Worm (Caenorhabditis elegans) whole organism, midembryonic: ENCODE results near the gene M176.11.
"Not testable (repeated sequence)": the region's sequence is repeated elsewhere in the genome, so short reads cannot be mapped to it uniquely, and the experiment has no call there.

Experiments
- T22C8.4 ChIP-seq: fragments of 200-800 bp; sonication (Bioruptor generic); IDR thresholded peaks from 2 replicates; pipeline ENCODE4 v1.3.6; 2022; ENCODE audit warnings: missing genetic modification characterization, missing compliant biosample characterization
- cog-1 ChIP-seq: sonication (generic microtip); optimal IDR thresholded peaks from 2 replicates; lab custom pipeline; 2016; ENCODE audit warnings: missing genetic modification characterization, missing compliant biosample characterization
- flt-1 ChIP-seq: fragments of 200-800 bp; sonication (Bioruptor generic); IDR thresholded peaks from 2 replicates; pipeline ENCODE4 v1.3.6; 2022; ENCODE audit warnings: missing genetic modification characterization, missing compliant biosample characterization
- klf-2 ChIP-seq: fragments of 200-800 bp; sonication (Bioruptor generic); conservative IDR thresholded peaks from 2 replicates; pipeline ENCODE4 v1.3.6; 2022; ENCODE audit warnings: missing genetic modification reagents, missing genetic modification characterization, missing compliant biosample characterization
- med-1 ChIP-seq: sonication (generic microtip); optimal IDR thresholded peaks from 2 replicates; lab custom pipeline; 2017; ENCODE audit warnings: missing genetic modification characterization, mild to moderate bottlenecking, missing compliant biosample characterization, antibody characterized with exemption, missing genetic modification reagents; ENCODE audit not compliant: insufficient read depth
- ref-1 ChIP-seq: fragments of 200-800 bp; sonication (Bioruptor generic); conservative IDR thresholded peaks from 2 replicates; pipeline ENCODE4 v1.3.6; 2022; ENCODE audit warnings: missing genetic modification reagents, missing genetic modification characterization, missing compliant biosample characterization
- tab-1 ChIP-seq: fragments of 200-800 bp; sonication (Bioruptor generic); IDR thresholded peaks from 2 replicates; pipeline ENCODE4 v1.3.6; 2022; ENCODE audit warnings: missing genetic modification characterization, missing compliant biosample characterization
- ztf-23 ChIP-seq: fragments of 200-800 bp; sonication (Bioruptor generic); IDR thresholded peaks from 2 replicates; pipeline ENCODE4 v1.3.6; 2022; ENCODE audit warnings: missing genetic modification reagents, missing genetic modification characterization, missing compliant biosample characterization
- ztf-29 ChIP-seq: fragments of 200-800 bp; sonication (Bioruptor generic); IDR thresholded peaks from 2 replicates; pipeline ENCODE4 v1.3.6; 2022; ENCODE audit warnings: missing genetic modification reagents, missing genetic modification characterization, missing compliant biosample characterization

The M176.11 gene

DNA sequence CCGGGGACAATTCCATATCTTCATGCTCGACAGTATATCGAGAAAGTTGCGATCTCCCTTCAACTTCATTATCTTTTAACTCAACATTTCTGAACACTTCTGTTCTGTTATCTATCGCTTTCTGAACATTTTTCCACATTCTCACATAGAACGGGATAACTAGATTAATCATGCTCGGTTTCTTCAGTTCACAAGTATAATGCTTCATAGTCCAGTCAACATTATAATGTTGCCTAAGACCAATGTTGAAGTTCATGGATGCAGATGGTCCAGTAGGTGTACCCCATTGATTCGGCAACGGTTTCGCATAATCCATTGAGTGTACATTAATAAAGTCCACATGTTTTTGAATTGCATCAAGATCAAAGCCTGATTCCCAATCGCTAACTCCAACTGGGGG is 16.8 kb downstream of the M176.11 start:
- TF ChIP-seq ztf-29 (GFP tag; lab: Robert Waterston, UW) (no peak), T22C8.4 (GFP tag; lab: Robert Waterston, UW) (no peak), med-1 (GFP tag; lab: Kevin White, UChicago) (no peak), cog-1 (tag; lab: Kevin White, UChicago) (no peak)

DNA sequence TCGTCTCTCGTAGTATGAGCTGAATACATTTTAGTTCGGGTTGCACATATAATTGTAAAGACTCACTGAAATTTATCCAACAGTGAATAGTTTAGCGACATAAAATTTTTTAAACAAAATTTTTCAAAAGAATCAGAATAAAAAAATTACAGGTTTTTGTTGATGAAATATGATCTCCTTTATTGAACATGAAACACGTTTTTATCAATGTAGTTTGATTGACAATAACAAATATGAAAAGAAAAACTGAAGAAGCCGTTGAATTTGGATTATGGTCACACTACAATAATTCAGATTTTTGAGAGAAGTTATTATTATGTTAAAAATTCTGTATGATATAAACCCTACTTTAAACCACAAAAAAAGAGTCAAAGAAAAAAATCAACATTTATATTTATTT is 18.0 kb downstream of the M176.11 start, which contains the start of gene chil-17:
TSS of gene chil-17 (minus strand) at position 101 of the 400 bp plus-strand sequence.
- TF ChIP-seq ref-1 (GFP tag; lab: Robert Waterston, UW), result no peak
- no peak for TF ChIP-seq cog-1 (tag; lab: Kevin White, UChicago)
- no peak for TF ChIP-seq klf-2
- no peak for TF ChIP-seq tab-1 (GFP tag; lab: Robert Waterston, UW)
- no peak for TF ChIP-seq flt-1 (GFP tag; lab: Robert Waterston, UW)
- TF ChIP-seq ztf-29 (GFP tag; lab: Robert Waterston, UW), result no peak
- TF ChIP-seq T22C8.4 (GFP tag; lab: Robert Waterston, UW), result no peak
- TF ChIP-seq ztf-23 (GFP tag; lab: Robert Waterston, UW), result no peak
- TF ChIP-seq med-1 (GFP tag; lab: Kevin White, UChicago), result no peak

DNA sequence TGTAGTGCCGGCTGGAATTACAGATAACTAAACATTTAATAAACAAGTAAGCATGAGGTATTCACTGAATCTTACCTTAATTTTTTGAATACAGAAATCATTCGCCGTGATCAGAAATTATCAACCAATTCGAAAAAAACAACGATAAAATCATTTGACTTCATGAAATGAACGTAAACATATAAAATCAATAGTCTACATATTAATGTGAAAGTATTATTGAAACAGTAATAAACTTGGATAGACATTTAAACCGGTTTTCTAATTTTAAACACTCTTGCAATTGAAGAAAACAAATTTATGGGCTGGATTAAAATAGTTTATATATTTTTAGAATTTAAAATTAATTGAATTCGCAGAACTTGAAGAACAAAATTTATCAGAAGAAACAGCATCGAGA is 19.8 kb downstream of the M176.11 start, which contains the start of gene chil-16:
TSS of gene chil-16 (minus strand) at position 101 of the 400 bp plus-strand sequence.
- no peak for TF ChIP-seq ref-1 (GFP tag; lab: Robert Waterston, UW)
- no peak for TF ChIP-seq ztf-23 (GFP tag; lab: Robert Waterston, UW)
- no peak for TF ChIP-seq ztf-29 (GFP tag; lab: Robert Waterston, UW)
- TF ChIP-seq T22C8.4 (GFP tag; lab: Robert Waterston, UW), result no peak
- TF ChIP-seq flt-1 (GFP tag; lab: Robert Waterston, UW), result no peak
- TF ChIP-seq med-1 (GFP tag; lab: Kevin White, UChicago), result no peak
- TF ChIP-seq klf-2, result no peak
- no peak for TF ChIP-seq tab-1 (GFP tag; lab: Robert Waterston, UW)
- no peak for TF ChIP-seq cog-1 (tag; lab: Kevin White, UChicago)

DNA sequence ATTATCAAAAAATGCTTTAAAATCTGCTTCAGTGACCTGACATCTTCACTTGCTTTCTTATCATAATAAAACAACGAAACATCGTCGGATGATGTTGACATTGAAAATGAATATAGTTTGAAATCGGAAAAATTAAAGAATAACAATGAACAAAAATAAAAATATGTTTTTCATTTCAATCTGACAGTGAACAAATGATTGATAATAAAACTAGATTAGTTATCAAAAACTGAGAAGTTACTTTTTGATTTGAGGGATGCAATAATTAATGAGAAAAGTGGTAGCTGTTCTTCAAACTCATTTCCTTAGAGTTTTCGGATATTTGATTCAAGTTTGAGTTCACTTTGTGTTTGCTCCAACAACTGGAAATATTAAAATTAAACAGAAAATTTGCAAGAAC is 21.5 kb downstream of the M176.11 start, which contains the start of gene chil-15:
TSS of gene chil-15 (minus strand) at position 101 of the 400 bp plus-strand sequence.
- no peak for TF ChIP-seq med-1 (GFP tag; lab: Kevin White, UChicago)
- no peak for TF ChIP-seq ztf-23 (GFP tag; lab: Robert Waterston, UW)
- no peak for TF ChIP-seq tab-1 (GFP tag; lab: Robert Waterston, UW)

DNA sequence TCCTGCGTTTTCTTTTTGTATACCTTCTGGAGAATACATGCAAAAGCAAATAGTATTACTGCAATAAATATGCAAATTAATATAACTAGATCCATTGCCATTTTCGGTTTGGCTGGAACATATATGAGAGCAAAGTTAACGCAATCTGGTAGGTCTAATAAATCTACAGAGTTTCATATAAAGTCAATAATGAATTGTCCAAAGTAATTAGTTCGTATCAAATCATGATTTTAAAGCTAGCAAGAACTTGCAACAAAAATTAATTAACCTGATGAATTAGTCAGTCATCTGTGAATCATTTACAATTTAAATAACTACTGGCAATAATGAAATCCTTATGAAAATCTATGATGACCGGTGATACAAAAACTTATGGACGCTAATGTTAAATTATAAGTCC is 23.3 kb downstream of the M176.11 start, which contains the start of gene R09D1.13:
TSS of gene R09D1.13 (minus strand) at position 101 of the 400 bp plus-strand sequence.
- no peak for TF ChIP-seq cog-1 (tag; lab: Kevin White, UChicago)
- no peak for TF ChIP-seq T22C8.4 (GFP tag; lab: Robert Waterston, UW)
- TF ChIP-seq flt-1 (GFP tag; lab: Robert Waterston, UW), result no peak
- TF ChIP-seq ztf-23 (GFP tag; lab: Robert Waterston, UW), result no peak
- no peak for TF ChIP-seq med-1 (GFP tag; lab: Kevin White, UChicago)
- TF ChIP-seq tab-1 (GFP tag; lab: Robert Waterston, UW), result no peak
- no peak for TF ChIP-seq ref-1 (GFP tag; lab: Robert Waterston, UW)
- TF ChIP-seq ztf-29 (GFP tag; lab: Robert Waterston, UW), result no peak

DNA sequence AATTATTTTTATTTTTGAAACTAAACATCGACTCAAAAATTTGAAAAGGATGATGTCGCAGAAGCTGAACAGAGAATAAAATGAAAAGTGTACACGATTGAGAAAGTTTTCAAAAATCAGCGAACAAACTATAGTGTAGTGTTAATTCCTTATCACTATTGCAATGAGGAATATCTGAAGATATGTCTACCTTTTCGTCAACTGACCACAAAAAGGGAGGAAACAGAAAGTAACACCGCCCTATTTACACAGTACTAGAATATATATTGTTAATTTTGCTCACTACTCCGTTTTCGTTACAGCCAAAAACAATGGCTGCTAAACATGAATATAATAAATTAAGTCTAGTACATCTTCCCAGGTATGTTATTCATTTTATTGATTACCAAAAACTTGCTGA is 25.9 kb downstream of the M176.11 start, which contains the start of gene chil-18:
TSS of gene chil-18 (plus strand) at position 301 of the 400 bp plus-strand sequence.
- TF ChIP-seq ztf-23 (GFP tag; lab: Robert Waterston, UW) (no peak), ref-1 (GFP tag; lab: Robert Waterston, UW) (no peak), cog-1 (tag; lab: Kevin White, UChicago) (no peak), klf-2 (no peak), tab-1 (GFP tag; lab: Robert Waterston, UW) (no peak), flt-1 (GFP tag; lab: Robert Waterston, UW) (no peak), T22C8.4 (GFP tag; lab: Robert Waterston, UW) (no peak), med-1 (GFP tag; lab: Kevin White, UChicago) (no peak), ztf-29 (GFP tag; lab: Robert Waterston, UW) (no peak)

DNA sequence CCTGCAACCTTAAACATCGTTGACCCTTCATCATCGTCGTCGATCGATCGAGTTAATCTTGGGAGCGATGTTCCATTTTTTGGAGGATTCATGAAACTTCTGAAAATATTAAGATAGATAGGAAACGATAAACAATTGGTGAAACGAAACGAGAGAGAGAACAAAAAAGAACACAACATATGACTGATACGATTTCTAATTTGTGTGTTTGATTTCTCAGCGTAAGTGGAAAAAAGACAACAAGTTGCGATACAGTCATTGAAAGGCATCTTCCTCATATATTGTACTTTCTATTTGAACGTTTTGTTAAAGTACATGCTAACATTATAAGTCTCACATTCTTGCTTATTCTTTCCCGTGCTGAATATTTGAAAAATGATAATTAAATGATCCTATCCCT is 30.1 kb downstream of the M176.11 start, which contains the start of gene R09D1.12:
TSS of gene R09D1.12 (minus strand) at position 101 of the 400 bp plus-strand sequence.
- not testable (repeated sequence) for TF ChIP-seq ztf-29 (GFP tag; lab: Robert Waterston, UW); med-1 (GFP tag; lab: Kevin White, UChicago); tab-1 (GFP tag; lab: Robert Waterston, UW)

DNA sequence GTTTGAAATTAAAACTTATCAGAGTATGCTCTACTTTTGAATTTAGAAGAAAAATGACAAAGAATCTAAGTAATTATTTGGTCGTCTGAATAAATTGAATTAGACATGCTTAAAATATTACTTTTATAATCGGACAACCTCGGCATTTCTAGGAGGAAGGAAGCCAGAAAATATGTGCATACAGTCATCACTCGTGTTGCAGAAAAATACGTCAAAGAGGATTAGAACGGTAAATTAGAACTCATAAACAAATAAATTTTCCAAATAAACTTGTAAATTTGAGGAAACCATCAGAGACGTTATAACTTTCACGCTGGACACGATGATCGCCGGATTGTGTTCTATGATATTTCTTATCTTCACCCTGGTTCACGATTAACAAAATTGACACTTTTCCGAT is 32.2 kb downstream of the M176.11 start, which contains the start of gene chil-19:
TSS of gene chil-19 (minus strand) at position 101 of the 400 bp plus-strand sequence.
- TF ChIP-seq ztf-29 (GFP tag; lab: Robert Waterston, UW), result no peak
- no peak for TF ChIP-seq flt-1 (GFP tag; lab: Robert Waterston, UW)
- TF ChIP-seq cog-1 (tag; lab: Kevin White, UChicago), result no peak
- no peak for TF ChIP-seq tab-1 (GFP tag; lab: Robert Waterston, UW)

DNA sequence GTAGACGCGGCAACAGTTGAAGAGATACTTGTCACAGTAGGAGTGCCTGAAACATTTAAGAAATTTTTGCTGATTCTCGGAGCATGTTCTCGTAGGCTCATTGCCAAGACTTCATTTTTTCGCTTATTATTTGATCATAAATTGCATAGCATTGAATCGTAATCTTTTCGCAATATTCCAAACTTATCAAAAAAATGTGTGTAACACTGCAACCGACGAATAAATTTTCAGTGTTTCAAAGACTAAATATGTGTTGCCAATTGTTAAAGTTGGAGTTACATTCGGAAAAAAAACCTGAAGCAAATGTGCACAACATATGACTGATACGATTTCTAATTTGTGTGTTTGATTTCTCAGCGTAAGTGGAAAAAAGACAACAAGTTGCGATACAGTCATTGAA is 37.4 kb downstream of the M176.11 start, which contains the start of gene R09D1.14:
TSS of gene R09D1.14 (minus strand) at position 101 of the 400 bp plus-strand sequence.
- not testable (repeated sequence) for TF ChIP-seq cog-1 (tag; lab: Kevin White, UChicago); tab-1 (GFP tag; lab: Robert Waterston, UW); flt-1 (GFP tag; lab: Robert Waterston, UW)

DNA sequence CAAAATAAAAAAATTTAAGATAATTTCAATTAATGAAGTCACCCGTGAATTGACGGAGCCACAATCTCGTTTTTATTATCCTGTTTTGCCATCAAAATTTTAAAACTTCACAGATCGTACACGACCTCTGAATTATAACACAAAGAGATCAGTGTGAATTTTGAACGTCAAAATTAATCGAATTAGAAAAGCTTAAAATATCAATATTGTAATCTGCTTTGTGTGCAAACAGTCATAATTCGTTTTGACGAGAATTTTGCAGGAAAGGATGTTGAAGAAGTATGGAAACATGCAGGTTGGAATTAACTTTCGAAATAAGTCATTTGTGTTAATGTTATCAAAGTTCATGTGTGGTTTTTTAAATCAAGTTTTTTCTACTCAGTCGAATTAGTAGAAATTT is 39.8 kb downstream of the M176.11 start, which contains the start of gene chil-21:
TSS of gene chil-21 (minus strand) at position 101 of the 400 bp plus-strand sequence.
- not testable (repeated sequence) for TF ChIP-seq flt-1 (GFP tag; lab: Robert Waterston, UW); ztf-29 (GFP tag; lab: Robert Waterston, UW); klf-2
